Worm (Caenorhabditis elegans) whole organism, mixed stage, embryonic: Measurements from ENCODE around the gene F36H12.9.

Experiments
- bed-3 ChIP-seq: fragments of 200-800 bp; sonication (Bioruptor generic); optimal IDR thresholded peaks from 3 replicates; lab custom pipeline; 2018; ENCODE audit warnings: mild to moderate bottlenecking, missing genetic modification characterization, moderate library complexity, missing compliant biosample characterization
- ceh-39 ChIP-seq: fragments of 150-350 bp; optimal IDR thresholded peaks from 2 replicates; lab custom pipeline; 2014; ENCODE audit warnings: missing biosample characterization, missing genetic modification characterization
- ceh-83 ChIP-seq: fragments of 200-800 bp; sonication (Bioruptor generic); optimal IDR thresholded peaks from 2 replicates; lab custom pipeline; 2018; ENCODE audit warnings: mild to moderate bottlenecking, missing genetic modification characterization, missing compliant biosample characterization
- drap-1 ChIP-seq: fragments of 200-800 bp; sonication (Bioruptor generic); optimal IDR thresholded peaks from 3 replicates; lab custom pipeline; 2018; ENCODE audit warnings: mild to moderate bottlenecking, missing genetic modification characterization, missing compliant biosample characterization
- ham-2 ChIP-seq: fragments of 200-800 bp; sonication (Bioruptor generic); optimal IDR thresholded peaks from 2 replicates; lab custom pipeline; 2018; ENCODE audit warnings: mild to moderate bottlenecking, missing genetic modification characterization, missing compliant biosample characterization
- hlh-1 ChIP-seq: fragments of 150-350 bp; optimal IDR thresholded peaks from 2 replicates; lab custom pipeline; 2014; ENCODE audit warnings: missing biosample characterization, missing genetic modification reagents, missing genetic modification characterization
- lin-13 ChIP-seq: fragments of 150-350 bp; optimal IDR thresholded peaks from 2 replicates; lab custom pipeline; 2014; ENCODE audit warnings: missing biosample characterization, missing genetic modification characterization
- mab-5 ChIP-seq: fragments of 150-350 bp; optimal IDR thresholded peaks from 2 replicates; lab custom pipeline; 2014; ENCODE audit warnings: missing biosample characterization, missing genetic modification characterization
- mep-1 ChIP-seq: fragments of 150-350 bp; optimal IDR thresholded peaks from 2 replicates; lab custom pipeline; 2017; ENCODE audit warnings: missing biosample characterization, missing genetic modification reagents, missing genetic modification characterization, inconsistent platforms
- mls-2 ChIP-seq: sonication (generic microtip); optimal IDR thresholded peaks from 2 replicates; lab custom pipeline; 2016; ENCODE audit warnings: mild to moderate bottlenecking, missing genetic modification characterization, moderate library complexity, missing compliant biosample characterization
- nhr-237 ChIP-seq: fragments of 150-350 bp; optimal IDR thresholded peaks from 2 replicates; lab custom pipeline; 2014; ENCODE audit warnings: missing biosample characterization, missing genetic modification characterization
- nhr-28 ChIP-seq: fragments of 150-350 bp; optimal IDR thresholded peaks from 2 replicates; lab custom pipeline; 2014; ENCODE audit warnings: missing biosample characterization, missing genetic modification characterization
- nhr-76 ChIP-seq: sonication (generic microtip); optimal IDR thresholded peaks from 2 replicates; lab custom pipeline; 2017; ENCODE audit warnings: missing biosample characterization, missing genetic modification characterization
- pha-4 ChIP-seq: fragments of 150-350 bp; optimal IDR thresholded peaks from 2 replicates; lab custom pipeline; 2018; ENCODE audit warnings: missing biosample characterization, missing genetic modification reagents, missing genetic modification characterization
- sem-2 ChIP-seq: fragments of 200-800 bp; sonication (Bioruptor generic); optimal IDR thresholded peaks from 2 replicates; lab custom pipeline; 2018; ENCODE audit warnings: mild to moderate bottlenecking, missing genetic modification characterization, missing compliant biosample characterization
- snpc-4 ChIP-seq: fragments of 150-350 bp; optimal IDR thresholded peaks from 2 replicates; lab custom pipeline; 2014; ENCODE audit warnings: missing biosample characterization, missing genetic modification characterization
- unc-120 ChIP-seq: sonication (generic microtip); optimal IDR thresholded peaks from 2 replicates; lab custom pipeline; 2017; ENCODE audit warnings: missing genetic modification characterization, missing compliant biosample characterization; ENCODE audit not compliant: poor library complexity, severe bottlenecking
- unc-39 ChIP-seq: fragments of 150-350 bp; optimal IDR thresholded peaks from 2 replicates; lab custom pipeline; 2014; ENCODE audit warnings: missing biosample characterization, missing genetic modification characterization
- zip-8 ChIP-seq: fragments of 150-350 bp; optimal IDR thresholded peaks from 2 replicates; lab custom pipeline; 2014; ENCODE audit warnings: missing biosample characterization, missing genetic modification characterization
- ztf-11 ChIP-seq: fragments of 150-350 bp; optimal IDR thresholded peaks from 2 replicates; lab custom pipeline; 2014; ENCODE audit warnings: missing biosample characterization, missing genetic modification characterization

F36H12.9 gene

DNA sequence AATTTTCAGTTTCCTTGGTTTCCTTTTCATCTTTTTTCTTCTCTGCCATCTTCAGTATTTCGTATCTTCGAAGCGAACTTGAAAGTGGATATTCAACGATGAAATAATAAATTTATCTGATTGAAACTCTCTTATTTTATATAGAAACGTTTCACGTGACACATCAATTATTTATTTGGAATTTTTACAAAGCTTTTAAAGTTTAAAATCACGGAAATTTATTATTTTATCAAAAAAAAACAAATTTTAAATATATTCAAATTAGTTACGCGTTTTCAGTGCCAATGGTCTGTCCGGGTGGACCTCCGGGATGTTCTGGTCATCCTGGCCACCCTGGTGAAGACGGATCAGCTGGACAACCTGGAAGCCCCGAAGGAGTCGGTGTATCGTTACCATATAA, 46.2 kb downstream of the F36H12.9 start, which contains the start of gene ZK354.7:
TSS of gene ZK354.7 (minus strand) at position 101 of the 400 bp plus-strand sequence.
- TF ChIP-seq bed-3 (GFP tag; lab: Kevin White, UChicago) = no peak
- no peak for TF ChIP-seq lin-13 (tag; lab: Kevin White, UChicago)
- no peak for TF ChIP-seq nhr-237 (tag; lab: Kevin White, UChicago)
- TF ChIP-seq unc-39 (tag; lab: Kevin White, UChicago) = no peak
- TF ChIP-seq sem-2 (GFP tag; lab: Kevin White, UChicago) = no peak
- TF ChIP-seq unc-120 (tag; lab: Kevin White, UChicago) = no peak
- no peak for TF ChIP-seq ceh-83 (GFP tag; lab: Kevin White, UChicago)
- TF ChIP-seq drap-1 (GFP tag; lab: Kevin White, UChicago) = no peak
- TF ChIP-seq mab-5 (tag; lab: Kevin White, UChicago) = no peak
- TF ChIP-seq nhr-76 (tag; lab: Kevin White, UChicago) = no peak
- no peak for TF ChIP-seq snpc-4 (tag; lab: Kevin White, UChicago)
- TF ChIP-seq ztf-11 (tag; lab: Kevin White, UChicago) = no peak
- no peak for TF ChIP-seq nhr-28
- TF ChIP-seq hlh-1 (tag; lab: Kevin White, UChicago) = no peak
- TF ChIP-seq mep-1 (tag; lab: Kevin White, UChicago) = no peak
- no peak for TF ChIP-seq mls-2
- no peak for TF ChIP-seq ceh-39 (tag; lab: Kevin White, UChicago)
- TF ChIP-seq ham-2 (GFP tag; lab: Kevin White, UChicago) = no peak

DNA sequence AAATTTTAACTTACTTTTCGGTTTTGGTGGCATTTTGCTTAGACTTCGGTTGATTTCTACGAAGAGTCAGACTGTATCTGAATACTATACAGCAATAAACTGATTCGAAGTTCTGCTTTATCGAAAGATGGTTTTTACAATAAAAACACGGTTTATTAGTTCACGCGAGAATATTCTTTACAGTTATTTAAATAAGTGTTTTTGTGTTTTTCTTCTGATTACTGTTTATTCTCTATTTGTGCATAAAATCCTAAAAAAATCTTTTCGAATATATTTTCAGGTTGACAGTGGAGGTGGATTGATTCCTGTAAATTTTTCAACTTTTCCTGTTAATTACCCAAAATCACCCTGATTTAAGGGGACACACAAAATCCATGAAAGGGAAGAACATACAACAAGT, 49.2 kb downstream of the F36H12.9 start, which contains the start of gene ZK354.8:
TSS of gene ZK354.8 (minus strand) at position 101 of the 400 bp plus-strand sequence.
- TF ChIP-seq ceh-83 (GFP tag; lab: Kevin White, UChicago) (no peak), zip-8 (tag; lab: Kevin White, UChicago) (no peak), lin-13 (tag; lab: Kevin White, UChicago) (no peak), pha-4 (tag; lab: Kevin White, UChicago) (no peak), nhr-28 (no peak), ham-2 (GFP tag; lab: Kevin White, UChicago) (no peak)
